Worm (Caenorhabditis elegans) whole organism, mixed stage, embryonic: Measurements from ENCODE around the gene him-18.
A peak's percentile ranks its signal among the peaks of the same experiment; 100 is the strongest.

Experiments
- M03D4.4 ChIP-seq: sonication (generic microtip); optimal IDR thresholded peaks from 2 replicates; lab custom pipeline; 2017; ENCODE audit warnings: mild to moderate bottlenecking, missing genetic modification characterization, missing compliant biosample characterization
- bed-3 ChIP-seq: fragments of 200-800 bp; sonication (Bioruptor generic); optimal IDR thresholded peaks from 3 replicates; lab custom pipeline; 2018; ENCODE audit warnings: mild to moderate bottlenecking, missing genetic modification characterization, moderate library complexity, missing compliant biosample characterization
- blmp-1 ChIP-seq: fragments of 150-350 bp; optimal IDR thresholded peaks from 2 replicates; lab custom pipeline; 2014; ENCODE audit warnings: missing biosample characterization, missing genetic modification characterization
- ceh-39 ChIP-seq: fragments of 150-350 bp; optimal IDR thresholded peaks from 2 replicates; lab custom pipeline; 2014; ENCODE audit warnings: missing biosample characterization, missing genetic modification characterization
- ceh-43 ChIP-seq: fragments of 200-800 bp; sonication (Bioruptor generic); optimal IDR thresholded peaks from 2 replicates; lab custom pipeline; 2018; ENCODE audit warnings: mild to moderate bottlenecking, missing genetic modification characterization, moderate library complexity, missing compliant biosample characterization
- ceh-83 ChIP-seq: fragments of 200-800 bp; sonication (Bioruptor generic); optimal IDR thresholded peaks from 2 replicates; lab custom pipeline; 2018; ENCODE audit warnings: mild to moderate bottlenecking, missing genetic modification characterization, missing compliant biosample characterization
- ces-1 ChIP-seq: fragments of 150-350 bp; optimal IDR thresholded peaks from 2 replicates; lab custom pipeline; 2014; ENCODE audit warnings: missing biosample characterization, missing genetic modification reagents, missing genetic modification characterization
- cnd-1 ChIP-seq: fragments of 200-800 bp; sonication (Bioruptor generic); optimal IDR thresholded peaks from 2 replicates; lab custom pipeline; 2018; ENCODE audit warnings: mild to moderate bottlenecking, missing genetic modification characterization, missing compliant biosample characterization
- drap-1 ChIP-seq: fragments of 200-800 bp; sonication (Bioruptor generic); optimal IDR thresholded peaks from 3 replicates; lab custom pipeline; 2018; ENCODE audit warnings: mild to moderate bottlenecking, missing genetic modification characterization, missing compliant biosample characterization
- elt-1 ChIP-seq: sonication (generic microtip); optimal IDR thresholded peaks from 2 replicates; lab custom pipeline; 2017; ENCODE audit warnings: missing genetic modification characterization, mild to moderate bottlenecking, missing compliant biosample characterization, antibody characterized with exemption, moderate library complexity, borderline replicate concordance; ENCODE audit not compliant: insufficient read depth
- elt-3 ChIP-seq: fragments of 150-350 bp; optimal IDR thresholded peaks from 2 replicates; lab custom pipeline; 2014; ENCODE audit warnings: missing biosample characterization, missing genetic modification characterization
- flh-1 ChIP-seq: fragments of 200-800 bp; sonication (Bioruptor generic); optimal IDR thresholded peaks from 2 replicates; lab custom pipeline; 2018; ENCODE audit warnings: mild to moderate bottlenecking, missing genetic modification characterization, moderate library complexity, missing compliant biosample characterization
- ham-2 ChIP-seq: fragments of 200-800 bp; sonication (Bioruptor generic); optimal IDR thresholded peaks from 2 replicates; lab custom pipeline; 2018; ENCODE audit warnings: mild to moderate bottlenecking, missing genetic modification characterization, missing compliant biosample characterization
- hlh-1 ChIP-seq: fragments of 150-350 bp; optimal IDR thresholded peaks from 2 replicates; lab custom pipeline; 2014; ENCODE audit warnings: missing biosample characterization, missing genetic modification reagents, missing genetic modification characterization
- lin-13 ChIP-seq: fragments of 150-350 bp; optimal IDR thresholded peaks from 2 replicates; lab custom pipeline; 2014; ENCODE audit warnings: missing biosample characterization, missing genetic modification characterization
- lin-32 ChIP-seq: fragments of 200-800 bp; sonication (Bioruptor generic); optimal IDR thresholded peaks from 2 replicates; lab custom pipeline; 2018; ENCODE audit warnings: mild to moderate bottlenecking, missing genetic modification characterization, missing compliant biosample characterization
- lsy-2 ChIP-seq: fragments of 150-350 bp; optimal IDR thresholded peaks from 2 replicates; lab custom pipeline; 2014; ENCODE audit warnings: missing biosample characterization, missing genetic modification characterization
- mab-5 ChIP-seq: fragments of 150-350 bp; optimal IDR thresholded peaks from 2 replicates; lab custom pipeline; 2014; ENCODE audit warnings: missing biosample characterization, missing genetic modification characterization
- mep-1 ChIP-seq: fragments of 150-350 bp; optimal IDR thresholded peaks from 2 replicates; lab custom pipeline; 2017; ENCODE audit warnings: missing biosample characterization, missing genetic modification reagents, missing genetic modification characterization, inconsistent platforms
- mls-2 ChIP-seq: sonication (generic microtip); optimal IDR thresholded peaks from 2 replicates; lab custom pipeline; 2016; ENCODE audit warnings: mild to moderate bottlenecking, missing genetic modification characterization, moderate library complexity, missing compliant biosample characterization
- nhr-12 ChIP-seq: fragments of 150-350 bp; optimal IDR thresholded peaks from 2 replicates; lab custom pipeline; 2014; ENCODE audit warnings: missing biosample characterization, missing genetic modification characterization
- nhr-2 ChIP-seq: fragments of 150-350 bp; optimal IDR thresholded peaks from 2 replicates; lab custom pipeline; 2014; ENCODE audit warnings: missing biosample characterization, missing genetic modification characterization
- nhr-237 ChIP-seq: fragments of 150-350 bp; optimal IDR thresholded peaks from 2 replicates; lab custom pipeline; 2014; ENCODE audit warnings: missing biosample characterization, missing genetic modification characterization
- nhr-28 ChIP-seq: fragments of 150-350 bp; optimal IDR thresholded peaks from 2 replicates; lab custom pipeline; 2014; ENCODE audit warnings: missing biosample characterization, missing genetic modification characterization
- nhr-76 ChIP-seq: sonication (generic microtip); optimal IDR thresholded peaks from 2 replicates; lab custom pipeline; 2017; ENCODE audit warnings: missing biosample characterization, missing genetic modification characterization
- pha-4 ChIP-seq: fragments of 150-350 bp; optimal IDR thresholded peaks from 2 replicates; lab custom pipeline; 2018; ENCODE audit warnings: missing biosample characterization, missing genetic modification reagents, missing genetic modification characterization
- sem-2 ChIP-seq: fragments of 200-800 bp; sonication (Bioruptor generic); optimal IDR thresholded peaks from 2 replicates; lab custom pipeline; 2018; ENCODE audit warnings: mild to moderate bottlenecking, missing genetic modification characterization, missing compliant biosample characterization
- snpc-4 ChIP-seq: fragments of 150-350 bp; optimal IDR thresholded peaks from 2 replicates; lab custom pipeline; 2014; ENCODE audit warnings: missing biosample characterization, missing genetic modification characterization
- sptf-1 ChIP-seq: sonication (generic microtip); optimal IDR thresholded peaks from 2 replicates; lab custom pipeline; 2017; ENCODE audit warnings: mild to moderate bottlenecking, missing genetic modification characterization, moderate library complexity, missing compliant biosample characterization
- tbx-8 ChIP-seq: fragments of 200-800 bp; sonication (Bioruptor generic); optimal IDR thresholded peaks from 2 replicates; lab custom pipeline; 2018; ENCODE audit warnings: mild to moderate bottlenecking, missing genetic modification characterization, moderate library complexity, missing compliant biosample characterization
- unc-120 ChIP-seq: sonication (generic microtip); optimal IDR thresholded peaks from 2 replicates; lab custom pipeline; 2017; ENCODE audit warnings: missing genetic modification characterization, missing compliant biosample characterization; ENCODE audit not compliant: poor library complexity, severe bottlenecking
- unc-39 ChIP-seq: fragments of 150-350 bp; optimal IDR thresholded peaks from 2 replicates; lab custom pipeline; 2014; ENCODE audit warnings: missing biosample characterization, missing genetic modification characterization
- unc-62 ChIP-seq: fragments of 150-350 bp; optimal IDR thresholded peaks from 2 replicates; lab custom pipeline; 2014; ENCODE audit warnings: missing biosample characterization, missing genetic modification reagents, missing genetic modification characterization
- zip-8 ChIP-seq: fragments of 150-350 bp; optimal IDR thresholded peaks from 2 replicates; lab custom pipeline; 2014; ENCODE audit warnings: missing biosample characterization, missing genetic modification characterization
- ztf-11 ChIP-seq: fragments of 150-350 bp; optimal IDR thresholded peaks from 2 replicates; lab custom pipeline; 2014; ENCODE audit warnings: missing biosample characterization, missing genetic modification characterization

Gene him-18

DNA sequence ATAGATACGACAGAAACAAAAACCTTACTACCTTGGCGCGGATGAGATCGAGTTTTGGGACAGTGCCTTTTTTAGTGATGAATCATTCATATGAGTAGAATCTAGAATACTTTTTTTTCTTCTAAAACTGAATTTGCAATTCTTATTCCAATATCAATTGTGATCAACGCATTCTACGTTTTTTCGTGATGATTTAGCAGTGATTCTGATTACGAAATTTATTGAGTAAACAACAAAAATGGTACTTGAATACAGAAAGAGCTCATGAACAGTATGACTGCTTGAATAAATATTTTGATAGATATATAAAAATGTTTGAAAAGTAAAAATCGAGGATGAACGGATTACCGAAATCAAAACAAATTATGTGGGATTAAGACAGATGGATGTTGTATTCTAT, at the start of gene him-18:
Gene him-18 (minus strand): TSS at position 101 of the 400 bp plus-strand sequence.
- TF ChIP-seq lin-13 (tag; lab: Kevin White, UChicago) = no peak
- no peak for TF ChIP-seq blmp-1
- TF ChIP-seq ceh-83 (GFP tag; lab: Kevin White, UChicago) = no peak
- TF ChIP-seq ztf-11 = no peak
- TF ChIP-seq ces-1 (GFP tag; lab: Kevin White, UChicago) = no peak
- no peak for TF ChIP-seq mls-2 (tag; lab: Kevin White, UChicago)
- no peak for TF ChIP-seq M03D4.4
- no peak for TF ChIP-seq nhr-76 (tag; lab: Kevin White, UChicago)
- no peak for TF ChIP-seq nhr-237
- TF ChIP-seq bed-3 (GFP tag; lab: Kevin White, UChicago) = no peak
- TF ChIP-seq ham-2 (GFP tag; lab: Kevin White, UChicago) = no peak
- no peak for TF ChIP-seq sem-2 (GFP tag; lab: Kevin White, UChicago)
- no peak for TF ChIP-seq drap-1 (GFP tag; lab: Kevin White, UChicago)
- no peak for TF ChIP-seq elt-1 (tag; lab: Kevin White, UChicago)
- TF ChIP-seq nhr-2 = no peak
- no peak for TF ChIP-seq cnd-1 (tag; lab: Kevin White, UChicago)
- TF ChIP-seq pha-4 (tag; lab: Kevin White, UChicago) = no peak
- no peak for TF ChIP-seq ceh-39 (tag; lab: Kevin White, UChicago)

ce11 chrIII:4763509-4763908, 48.5 kb upstream of the him-18 start, which contains the start of gene B0393.4:
Gene B0393.4 (minus strand): TSS chrIII:4763609.
- TF ChIP-seq zip-8 (tag; lab: Kevin White, UChicago) = peak; percentile 11
- no peak for TF ChIP-seq unc-39

DNA sequence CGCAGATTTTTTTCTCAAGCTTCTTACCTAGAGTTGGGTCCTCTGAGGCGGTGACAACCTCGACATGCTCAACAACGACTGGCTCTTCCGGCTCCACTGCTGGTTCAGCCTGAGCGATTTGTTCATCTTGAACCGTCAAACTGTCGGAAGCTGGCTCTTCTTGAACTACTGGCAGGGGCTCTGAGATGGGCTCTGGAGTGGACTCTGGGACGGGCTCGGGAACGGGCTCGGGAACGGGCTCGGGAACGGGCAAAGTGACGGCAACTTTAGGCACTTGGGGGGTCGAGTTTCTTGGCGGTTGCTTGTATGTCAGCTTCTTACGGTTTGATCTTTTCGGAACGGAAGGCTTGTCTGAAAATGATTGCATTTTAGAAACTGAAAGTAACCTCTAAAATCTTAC, 47.9 kb upstream of the him-18 start:
- TF ChIP-seq unc-62 (GFP tag; lab: Kevin White, UChicago) (no peak), lin-32 (GFP tag; lab: Kevin White, UChicago) (no peak), ceh-83 (GFP tag; lab: Kevin White, UChicago) (no peak)
- TF ChIP-seq, all 35 proteins: peak for 0

- TF ChIP-seq nhr-12 (tag; lab: Kevin White, UChicago) (peak; percentile 63), lin-32 (GFP tag; lab: Kevin White, UChicago) (peak; percentile 72), nhr-76 (tag; lab: Kevin White, UChicago) (no peak), lin-13 (tag; lab: Kevin White, UChicago) (peak; percentile 98), unc-62 (GFP tag; lab: Kevin White, UChicago) (no peak), ces-1 (GFP tag; lab: Kevin White, UChicago) (no peak), sem-2 (GFP tag; lab: Kevin White, UChicago) (peak; percentile 46), snpc-4 (tag; lab: Kevin White, UChicago) (no peak), ceh-39 (tag; lab: Kevin White, UChicago) (peak; percentile 78), ceh-83 (GFP tag; lab: Kevin White, UChicago) (peak; percentile 73), unc-120 (tag; lab: Kevin White, UChicago) (peak; percentile 51), tbx-8 (GFP tag; lab: Kevin White, UChicago) (peak; percentile 47), mls-2 (tag; lab: Kevin White, UChicago) (peak; percentile 77), drap-1 (GFP tag; lab: Kevin White, UChicago) (peak; percentile 80), flh-1 (GFP tag; lab: Kevin White, UChicago) (peak; percentile 10), sptf-1 (tag; lab: Kevin White, UChicago) (peak; percentile 89), pha-4 (tag; lab: Kevin White, UChicago) (peak; percentile 94), unc-39 (no peak), hlh-1 (tag; lab: Kevin White, UChicago) (peak; percentile 34), M03D4.4 (peak; percentile 83), elt-3 (tag; lab: Kevin White, UChicago) (peak; percentile 71), bed-3 (GFP tag; lab: Kevin White, UChicago) (peak; percentile 41), zip-8 (tag; lab: Kevin White, UChicago) (no peak), nhr-28 (tag; lab: Kevin White, UChicago) (no peak), ceh-43 (peak; percentile 68), nhr-2 (peak; percentile 33), cnd-1 (tag; lab: Kevin White, UChicago) (peak; percentile 84), nhr-237 (peak; percentile 94), mab-5 (tag; lab: Kevin White, UChicago) (peak; percentile 50), lsy-2 (peak; percentile 92), mep-1 (tag; lab: Kevin White, UChicago) (peak; percentile 95), elt-1 (tag; lab: Kevin White, UChicago) (no peak), ztf-11 (peak; percentile 73), blmp-1 (no peak), ham-2 (GFP tag; lab: Kevin White, UChicago) (peak; percentile 58)
- TF ChIP-seq, all 35 proteins: peak for 26
Measured at ce11 chrIII:4756983-4757382, 42.0 kb upstream of the him-18 start, which contains the start of gene fbxl-2. Gene fbxl-2 (plus strand): TSS chrIII:4757260.
